Fruit fly (Drosophila melanogaster) whole organism, embryonic: Measurements from ENCODE around the gene CG31823.

Source experiments
- Aef1 ChIP-seq: fragments of 200-800 bp; sonication (Bioruptor generic); IDR thresholded peaks from 3 replicates; pipeline ENCODE4 v1.3.6; 2022; ENCODE audit warnings: missing biosample characterization, missing genetic modification characterization
- B-H1 ChIP-seq: fragments of 200-800 bp; sonication (Bioruptor generic); IDR thresholded peaks from 3 replicates; pipeline ENCODE4 v1.3.6; 2022; ENCODE audit warnings: missing biosample characterization, missing genetic modification characterization
- BtbVII ChIP-seq: fragments of 200-800 bp; sonication (Bioruptor generic); optimal IDR thresholded peaks from 3 replicates; lab custom pipeline; 2017; ENCODE audit warnings: missing biosample characterization, mild to moderate bottlenecking, missing genetic modification characterization
- CG10543 ChIP-seq: fragments of 200-800 bp; sonication (Bioruptor generic); optimal IDR thresholded peaks from 3 replicates; lab custom pipeline; 2017; ENCODE audit warnings: missing biosample characterization, mild to moderate bottlenecking, missing genetic modification characterization, moderate library complexity
- CG10565 ChIP-seq: fragments of 200-800 bp; sonication (Bioruptor generic); optimal IDR thresholded peaks from 3 replicates; lab custom pipeline; 2016; ENCODE audit warnings: missing biosample characterization, mild to moderate bottlenecking, missing genetic modification characterization
- CG11093 ChIP-seq: fragments of 200-800 bp; sonication (Bioruptor generic); IDR thresholded peaks from 3 replicates; pipeline ENCODE4 v1.3.6; 2022; ENCODE audit warnings: missing biosample characterization, missing genetic modification characterization
- CG14860 ChIP-seq: fragments of 200-800 bp; sonication (Bioruptor generic); IDR thresholded peaks from 3 replicates; pipeline ENCODE4 v1.3.6; 2022; ENCODE audit warnings: missing biosample characterization, missing genetic modification characterization; ENCODE audit not compliant: partially characterized antibody
- CG15073 ChIP-seq: fragments of 200-800 bp; sonication (Bioruptor generic); optimal IDR thresholded peaks from 2 replicates; lab custom pipeline; 2016; ENCODE audit warnings: missing biosample characterization, missing genetic modification characterization
- CG16813 ChIP-seq: fragments of 200-800 bp; sonication (Bioruptor generic); IDR thresholded peaks from 3 replicates; pipeline ENCODE4 v1.3.6; 2022; ENCODE audit warnings: missing biosample characterization, missing genetic modification characterization; ENCODE audit not compliant: partially characterized antibody
- CG16863 ChIP-seq: fragments of 200-800 bp; sonication (Bioruptor generic); optimal IDR thresholded peaks from 3 replicates; lab custom pipeline; 2016; ENCODE audit warnings: missing biosample characterization, missing genetic modification characterization
- CG2199 ChIP-seq: fragments of 200-800 bp; sonication (Bioruptor generic); IDR thresholded peaks from 3 replicates; pipeline ENCODE4 v1.3.6; 2022; ENCODE audit warnings: missing biosample characterization, missing genetic modification characterization
- CG2202 ChIP-seq: fragments of 200-800 bp; sonication (Bioruptor generic); optimal IDR thresholded peaks from 2 replicates; lab custom pipeline; 2018; ENCODE audit warnings: missing biosample characterization, mild to moderate bottlenecking, missing genetic modification characterization
- CG2678 ChIP-seq: fragments of 200-800 bp; sonication (Bioruptor generic); optimal IDR thresholded peaks from 3 replicates; lab custom pipeline; 2019; ENCODE audit warnings: missing biosample characterization, mild to moderate bottlenecking, missing genetic modification characterization, moderate library complexity
- CG3838 ChIP-seq: fragments of 200-800 bp; sonication (Bioruptor generic); optimal IDR thresholded peaks from 3 replicates; lab custom pipeline; 2016; ENCODE audit warnings: missing biosample characterization, missing genetic modification characterization
- CG3995 ChIP-seq: fragments of 200-800 bp; sonication (Bioruptor generic); optimal IDR thresholded peaks from 3 replicates; lab custom pipeline; 2016; ENCODE audit warnings: missing biosample characterization, missing genetic modification characterization
- CG6813 ChIP-seq: fragments of 200-800 bp; sonication (Bioruptor generic); optimal IDR thresholded peaks from 2 replicates; lab custom pipeline; 2017; ENCODE audit warnings: missing biosample characterization, missing genetic modification characterization, mild to moderate bottlenecking, moderate library complexity, missing genetic modification reagents
- CG9437 ChIP-seq: fragments of 200-800 bp; sonication (Bioruptor generic); optimal IDR thresholded peaks from 2 replicates; lab custom pipeline; 2018; ENCODE audit warnings: missing biosample characterization, mild to moderate bottlenecking, missing genetic modification characterization
- CG9727 ChIP-seq: fragments of 200-800 bp; sonication (Bioruptor generic); optimal IDR thresholded peaks from 3 replicates; lab custom pipeline; 2017; ENCODE audit warnings: missing biosample characterization, mild to moderate bottlenecking, missing genetic modification characterization
- CTCF ChIP-seq: fragments of 200-800 bp; sonication (Bioruptor generic); optimal IDR thresholded peaks from 2 replicates; lab custom pipeline; 2017; ENCODE audit warnings: missing biosample characterization, mild to moderate bottlenecking, missing genetic modification characterization, moderate library complexity
- D19A ChIP-seq: fragments of 200-800 bp; optimal IDR thresholded peaks from 3 replicates; lab custom pipeline; 2019; ENCODE audit warnings: missing biosample characterization, mild to moderate bottlenecking, missing genetic modification characterization, moderate library complexity
- Dek ChIP-seq: fragments of 200-800 bp; sonication (Bioruptor generic); optimal IDR thresholded peaks from 3 replicates; lab custom pipeline; 2019; ENCODE audit warnings: missing biosample characterization, mild to moderate bottlenecking, missing genetic modification characterization, moderate library complexity
- Dp ChIP-seq: fragments of 200-800 bp; sonication (Bioruptor generic); optimal IDR thresholded peaks from 2 replicates; lab custom pipeline; 2018; ENCODE audit warnings: missing biosample characterization, mild to moderate bottlenecking, missing genetic modification characterization, moderate library complexity
- E2f2 ChIP-seq: fragments of 200-800 bp; sonication (Bioruptor generic); IDR thresholded peaks from 2 replicates; pipeline ENCODE4 v1.3.6; 2022; ENCODE audit warnings: missing biosample characterization, missing genetic modification characterization
- Ets65A ChIP-seq: fragments of 200-800 bp; sonication (Bioruptor generic); peaks from one replicate; lab custom pipeline; 2016; ENCODE audit warnings: missing biosample characterization, missing genetic modification characterization
- MBD-R2 ChIP-seq: fragments of 200-800 bp; sonication (Bioruptor generic); IDR thresholded peaks from 2 replicates; pipeline ENCODE4 v1.3.6; 2022; ENCODE audit warnings: missing biosample characterization, missing genetic modification characterization
- Mes4 ChIP-seq: fragments of 200-800 bp; sonication (Bioruptor generic); optimal IDR thresholded peaks from 2 replicates; lab custom pipeline; 2016; ENCODE audit warnings: missing biosample characterization, missing genetic modification characterization
- NFAT ChIP-seq: fragments of 200-800 bp; sonication (Bioruptor generic); IDR thresholded peaks from 2 replicates; pipeline ENCODE4 v1.3.6; 2022; ENCODE audit warnings: missing biosample characterization, missing genetic modification characterization
- Vsx1 ChIP-seq: fragments of 200-800 bp; sonication (Bioruptor generic); optimal IDR thresholded peaks from 2 replicates; lab custom pipeline; 2017; ENCODE audit warnings: missing biosample characterization, mild to moderate bottlenecking, missing genetic modification characterization, missing genetic modification reagents
- crp ChIP-seq, 2 experiments: fragments of 200-800 bp; sonication (Bioruptor generic); optimal IDR thresholded peaks; 2 replicates in 1 of 2; 3 replicates in 1 of 2; lab custom pipeline; 2017; ENCODE audit warnings: missing biosample characterization in 2 of 2, missing genetic modification characterization in 2 of 2, mild to moderate bottlenecking in 1 of 2, moderate library complexity in 1 of 2
- dmrt99B ChIP-seq: fragments of 200-800 bp; sonication (Bioruptor generic); optimal IDR thresholded peaks from 2 replicates; lab custom pipeline; 2018; ENCODE audit warnings: missing biosample characterization, mild to moderate bottlenecking, missing genetic modification characterization, moderate library complexity
- gce ChIP-seq: fragments of 200-800 bp; sonication (Bioruptor generic); IDR thresholded peaks from 3 replicates; pipeline ENCODE4 v1.3.6; 2022; ENCODE audit warnings: missing biosample characterization, missing genetic modification characterization
- gcm ChIP-seq: fragments of 200-800 bp; sonication (Bioruptor generic); optimal IDR thresholded peaks from 2 replicates; lab custom pipeline; 2019; ENCODE audit warnings: missing biosample characterization, mild to moderate bottlenecking, missing genetic modification characterization, moderate library complexity
- gcm2 ChIP-seq: fragments of 200-800 bp; sonication (Bioruptor generic); optimal IDR thresholded peaks from 2 replicates; lab custom pipeline; 2016; ENCODE audit warnings: missing biosample characterization, missing genetic modification characterization
- hb ChIP-seq: fragments of 200-800 bp; sonication (Bioruptor generic); IDR thresholded peaks from 3 replicates; pipeline ENCODE4 v1.3.6; 2022; ENCODE audit warnings: missing biosample characterization, missing genetic modification characterization; ENCODE audit not compliant: partially characterized antibody
- jigr1 ChIP-seq: fragments of 200-800 bp; sonication (Bioruptor generic); IDR thresholded peaks from 3 replicates; pipeline ENCODE4 v1.3.6; 2022; ENCODE audit warnings: missing biosample characterization, missing genetic modification characterization
- knrl ChIP-seq: fragments of 200-800 bp; sonication (Bioruptor generic); IDR thresholded peaks from 3 replicates; pipeline ENCODE4 v1.3.6; 2022; ENCODE audit warnings: missing biosample characterization, missing genetic modification characterization; ENCODE audit not compliant: partially characterized antibody
- luna ChIP-seq: fragments of 200-800 bp; sonication (Bioruptor generic); optimal IDR thresholded peaks from 2 replicates; lab custom pipeline; 2016; ENCODE audit warnings: missing biosample characterization, missing genetic modification characterization
- phol ChIP-seq: fragments of 200-800 bp; sonication (Bioruptor generic); optimal IDR thresholded peaks from 3 replicates; lab custom pipeline; 2018; ENCODE audit warnings: missing biosample characterization, mild to moderate bottlenecking, missing genetic modification characterization, moderate library complexity
- prd ChIP-seq, 3 experiments: fragments of >200 bp in 2 of 3; fragments of 200-800 bp in 1 of 3; sonication (Bioruptor generic) in 1 of 3; optimal IDR thresholded peaks in 2 of 3; IDR thresholded peaks in 1 of 3; 2 replicates in 2 of 3; 3 replicates in 1 of 3; pipeline versions ENCODE4 v1.3.6 to Lab custom; 2017 to 2022; ENCODE audit warnings: missing biosample characterization in 1 of 3, missing genetic modification characterization in 1 of 3
- pum ChIP-seq: fragments of 200-800 bp; sonication (Bioruptor generic); optimal IDR thresholded peaks from 2 replicates; lab custom pipeline; 2016; ENCODE audit warnings: missing biosample characterization, missing genetic modification characterization
- ranshi ChIP-seq: fragments of 200-800 bp; sonication (Bioruptor generic); IDR thresholded peaks from 2 replicates; pipeline ENCODE4 v1.3.6; 2022; ENCODE audit warnings: missing biosample characterization, missing genetic modification characterization
- row ChIP-seq: fragments of 200-800 bp; sonication (Bioruptor generic); IDR thresholded peaks from 3 replicates; pipeline ENCODE4 v1.3.6; 2022; ENCODE audit warnings: missing biosample characterization, missing genetic modification characterization
- so ChIP-seq: fragments of 200-800 bp; sonication (Bioruptor generic); IDR thresholded peaks from 3 replicates; pipeline ENCODE4 v1.3.6; 2022; ENCODE audit warnings: missing biosample characterization, missing genetic modification characterization
- stwl ChIP-seq: fragments of 200-800 bp; sonication (Bioruptor generic); optimal IDR thresholded peaks from 3 replicates; lab custom pipeline; 2018; ENCODE audit warnings: missing biosample characterization, mild to moderate bottlenecking, missing genetic modification characterization, moderate library complexity
- sug ChIP-seq: fragments of 200-800 bp; optimal IDR thresholded peaks from 2 replicates; lab custom pipeline; 2019; ENCODE audit warnings: missing biosample characterization, mild to moderate bottlenecking, missing genetic modification characterization, moderate library complexity
- tgo ChIP-seq: fragments of 200-800 bp; sonication (Bioruptor generic); IDR thresholded peaks from 3 replicates; pipeline ENCODE4 v1.3.6; 2022; ENCODE audit warnings: missing biosample characterization, missing genetic modification characterization

Gene CG31823

DNA sequence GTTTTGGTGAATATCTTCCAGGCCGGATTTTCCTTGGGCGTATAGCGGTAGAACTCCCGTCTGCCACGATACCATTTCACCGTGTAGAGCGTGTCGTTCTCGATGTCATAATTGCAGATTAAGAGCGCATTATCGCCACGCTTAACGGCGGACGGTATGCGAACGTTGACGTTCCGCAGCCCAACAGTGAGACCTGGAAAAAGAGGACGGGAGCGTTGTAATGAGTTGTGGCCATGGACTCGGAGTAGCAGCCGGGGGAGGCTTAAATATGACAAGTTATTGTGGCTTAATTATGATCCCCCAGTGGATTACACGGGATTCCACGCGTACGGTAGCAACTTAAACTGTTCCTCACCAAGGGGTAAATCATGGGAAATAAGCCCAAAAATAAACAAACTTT is 7.8 kb upstream of the CG31823 start (continued):
- TF ChIP-seq CG10543 (no peak), hb (GFP tag; lab: Robert Waterston, UW) (no peak), Aef1 (GFP tag; lab: Robert Waterston, UW) (no peak), phol (no peak), gce (no peak), gcm (no peak), CG9437 (GFP tag; lab: Kevin White, UChicago) (no peak), CG16863 (GFP tag; lab: Kevin White, UChicago) (no peak), gcm2 (GFP tag; lab: Kevin White, UChicago) (no peak), B-H1 (GFP tag; lab: Robert Waterston, UW) (no peak), CG11093 (no peak), dmrt99B (tag; lab: Kevin White, UChicago) (no peak), CG6813 (GFP tag; lab: Kevin White, UChicago) (no peak), CG15073 (no peak), CG2202 (tag; lab: Kevin White, UChicago) (no peak), D19A (tag; lab: Kevin White, UChicago) (no peak), Dek (tag; lab: Kevin White, UChicago) (no peak), Mes4 (GFP tag; lab: Kevin White, UChicago) (no peak), knrl (GFP tag; lab: Robert Waterston, UW) (no peak), Vsx1 (no peak)

DNA sequence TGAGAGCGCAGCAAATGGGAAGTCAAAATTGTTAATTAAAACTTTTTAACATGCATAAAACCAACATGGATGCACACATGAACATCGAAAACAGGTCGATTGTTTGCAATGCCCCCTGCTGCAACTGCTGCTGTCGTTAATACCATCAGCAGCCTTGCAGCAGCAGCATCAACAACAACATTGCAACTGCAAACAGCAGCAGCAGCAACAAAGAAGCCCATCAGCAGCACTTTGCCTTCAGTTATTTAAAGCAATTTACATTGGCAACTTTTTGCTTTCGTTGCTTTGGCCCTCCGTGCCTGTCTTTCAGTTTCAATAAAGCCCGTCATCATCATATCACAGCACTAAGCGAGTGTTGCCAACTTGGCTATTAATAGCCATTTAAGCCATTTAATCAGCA is 7.0 kb upstream of the CG31823 start:
- TF ChIP-seq CG2199 (GFP tag; lab: Robert Waterston, UW) (peak; percentile 54; the same call in 1 of the 3 replicates), so (GFP tag; lab: Robert Waterston, UW) (peak; percentile 52; the same call in 2 of the 3 replicates), CG2678 (tag; lab: Kevin White, UChicago) (no peak), row (GFP tag; lab: Robert Waterston, UW) (peak; percentile 17; the same call in 1 of the 3 replicates), tgo (GFP tag; lab: Robert Waterston, UW) (0 out of 3 replicates have a peak, but pooled peaks have one; percentile 17)

DNA sequence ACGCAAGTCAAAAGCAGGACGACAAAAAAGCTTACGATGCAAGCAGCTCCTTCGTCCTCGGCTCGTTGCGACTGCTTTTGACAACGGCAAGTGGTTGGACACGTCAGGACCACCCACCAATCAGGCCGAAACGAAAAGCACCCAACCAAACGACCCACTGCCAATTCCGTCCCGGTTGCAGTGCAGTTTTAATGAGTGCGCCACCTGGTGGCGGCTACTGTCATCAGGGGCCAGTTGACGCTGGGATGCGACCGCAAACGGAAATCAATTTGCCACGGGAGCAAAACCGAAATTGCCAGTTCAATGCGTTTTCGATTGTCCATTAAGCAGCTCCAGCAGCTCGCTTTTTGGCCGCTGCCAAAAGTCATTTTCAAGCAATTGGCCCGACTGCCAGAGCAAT is 3.4 kb upstream of the CG31823 start:
- no peak for TF ChIP-seq sug
- peak; percentile 73 for TF ChIP-seq Ets65A (GFP tag; lab: Kevin White, UChicago)
- TF ChIP-seq ranshi (GFP tag; lab: Robert Waterston, UW): no peak
- TF ChIP-seq CTCF (GFP tag; lab: Kevin White, UChicago): peak; percentile 85
- no peak for TF ChIP-seq CG3995 (GFP tag; lab: Kevin White, UChicago)
- no peak for TF ChIP-seq jigr1 (GFP tag; lab: Robert Waterston, UW)
- TF ChIP-seq, all 482 proteins: peak for 2

DNA sequence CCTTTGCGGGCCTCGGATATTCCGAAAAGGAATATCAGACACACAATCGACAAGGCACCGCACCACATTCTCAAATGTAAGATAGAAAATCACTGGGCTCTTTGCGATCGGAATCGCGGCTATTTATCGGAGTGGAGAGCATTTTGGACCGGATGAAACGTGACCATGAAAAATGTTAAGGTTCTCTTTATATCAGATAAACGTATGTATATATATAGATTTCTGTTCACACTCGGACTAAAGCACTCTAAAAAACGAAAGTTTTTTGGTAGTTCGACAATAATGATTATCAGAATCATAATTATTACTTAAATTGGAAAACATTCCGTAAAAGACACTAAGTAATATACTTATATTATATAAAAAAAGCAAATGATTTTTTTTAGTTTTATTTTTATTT is 2.0 kb upstream of the CG31823 start, which contains the start of gene CG31821:
Gene CG31821, minus strand, starts transcription at position 101 of the 400 bp plus-strand sequence.
- TF ChIP-seq E2f2 (GFP tag; lab: Robert Waterston, UW): no peak
- no peak for TF ChIP-seq NFAT
- no peak for TF ChIP-seq CG16813 (GFP tag; lab: Robert Waterston, UW)
- TF ChIP-seq CG3838 (GFP tag; lab: Kevin White, UChicago): no peak
- TF ChIP-seq stwl: no peak

DNA sequence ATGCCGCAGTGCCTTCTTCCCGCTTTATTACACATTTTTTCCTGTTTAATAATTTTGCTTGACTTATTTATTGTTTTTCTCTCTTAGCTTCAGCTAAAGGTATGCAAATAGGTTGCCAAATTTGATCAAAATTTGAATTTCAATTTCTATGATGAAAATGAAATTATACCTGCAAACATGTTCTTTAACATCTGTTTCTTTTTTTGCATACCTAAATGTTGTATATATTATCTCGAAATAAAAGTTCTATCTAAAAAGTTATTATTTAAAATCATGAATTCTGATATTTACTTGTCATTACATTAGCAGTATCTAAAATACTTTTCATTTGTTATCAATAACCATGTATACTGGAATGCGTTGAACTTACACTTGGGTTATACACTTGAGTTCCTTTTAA is 5.2 kb downstream of the CG31823 start, which contains the start of gene CG31735:
Gene CG31735, plus strand, starts transcription at position 301 of the 400 bp plus-strand sequence.
- TF ChIP-seq Dp (GFP tag; lab: Kevin White, UChicago) (no peak), CG16863 (GFP tag; lab: Kevin White, UChicago) (no peak), MBD-R2 (no peak), CG9727 (GFP tag; lab: Kevin White, UChicago) (no peak), crp (GFP tag; optimal IDR thresholded peaks at IDR 0.05; lab: Kevin White, UChicago) (no peak), pum (GFP tag; lab: Kevin White, UChicago) (no peak), luna (GFP tag; lab: Kevin White, UChicago) (no peak), CG10565 (GFP tag; lab: Kevin White, UChicago) (no peak), CG16813 (GFP tag; lab: Robert Waterston, UW) (no peak), CG14860 (GFP tag; lab: Robert Waterston, UW) (no peak), BtbVII (GFP tag; lab: Kevin White, UChicago) (no peak), prd (optimal IDR thresholded peaks at IDR 0.05; lab: Kevin White, UChicago) (no peak), prd (GFP tag; IDR thresholded peaks at IDR 0.05; lab: Robert Waterston, UW) (no peak)
